Worm (Caenorhabditis elegans) whole organism, young adult: ENCODE measurements around the gene tmem-218.

Experiments
- B0035.1 ChIP-seq: sonication (generic microtip); optimal IDR thresholded peaks from 2 replicates; lab custom pipeline; 2016; ENCODE audit warnings: missing genetic modification characterization, mild to moderate bottlenecking, missing compliant biosample characterization, missing genotype, missing genetic modification reagents
- B0336.3 ChIP-seq: fragments of 200-800 bp; sonication (Bioruptor generic); IDR thresholded peaks from 2 replicates; pipeline ENCODE4 v1.3.6; 2022; ENCODE audit warnings: missing genetic modification characterization, missing compliant biosample characterization
- C17E4.6 ChIP-seq: fragments of 200-800 bp; sonication (Bioruptor generic); IDR thresholded peaks from 2 replicates; pipeline ENCODE4 v1.3.6; 2022; ENCODE audit warnings: missing genetic modification reagents, missing genetic modification characterization, missing compliant biosample characterization
- D2030.7 ChIP-seq: fragments of 200-800 bp; sonication (Bioruptor generic); IDR thresholded peaks from 2 replicates; pipeline ENCODE4 v1.3.6; 2022; ENCODE audit warnings: missing genetic modification reagents, missing genetic modification characterization, missing compliant biosample characterization
- F10E7.11 ChIP-seq: sonication (generic microtip); optimal IDR thresholded peaks from 2 replicates; lab custom pipeline; 2017; ENCODE audit warnings: mild to moderate bottlenecking, missing genetic modification characterization, moderate library complexity, missing compliant biosample characterization
- F39B2.1 ChIP-seq: fragments of 200-800 bp; sonication (Bioruptor generic); IDR thresholded peaks from 2 replicates; pipeline ENCODE4 v1.3.6; 2022; ENCODE audit warnings: missing genetic modification reagents, missing genetic modification characterization, missing compliant biosample characterization
- F52B5.7 ChIP-seq: sonication (generic microtip); optimal IDR thresholded peaks from 2 replicates; lab custom pipeline; 2016; ENCODE audit warnings: mild to moderate bottlenecking, missing genetic modification characterization, missing compliant biosample characterization
- F55B11.4 ChIP-seq: sonication (generic microtip); optimal IDR thresholded peaks from 2 replicates; lab custom pipeline; 2016; ENCODE audit warnings: missing compliant biosample characterization, missing genetic modification characterization, borderline replicate concordance; ENCODE audit not compliant: insufficient read depth
- K11D2.4 ChIP-seq: fragments of 200-800 bp; sonication (Bioruptor generic); IDR thresholded peaks from 2 replicates; pipeline ENCODE4 v1.3.6; 2022; ENCODE audit warnings: missing genetic modification reagents, missing genetic modification characterization, missing compliant biosample characterization
- T07F8.4 ChIP-seq: sonication (generic microtip); optimal IDR thresholded peaks from 2 replicates; lab custom pipeline; 2016; ENCODE audit warnings: mild to moderate bottlenecking, missing genetic modification characterization, moderate library complexity, missing compliant biosample characterization
- Y79H2A.3 ChIP-seq: fragments of 200-800 bp; sonication (Bioruptor generic); conservative IDR thresholded peaks from 2 replicates; pipeline ENCODE4 v1.3.6; 2022; ENCODE audit warnings: missing genetic modification reagents, missing genetic modification characterization, missing compliant biosample characterization
- ZK185.1 ChIP-seq: sonication (generic microtip); optimal IDR thresholded peaks from 2 replicates; lab custom pipeline; 2016; ENCODE audit warnings: mild to moderate bottlenecking, missing genetic modification characterization, missing compliant biosample characterization; ENCODE audit not compliant: poor library complexity, severe bottlenecking
- ama-1 ChIP-seq, 3 experiments: fragments of 150-350 bp in 1 of 3; sonication (generic microtip) in 2 of 3; optimal IDR thresholded peaks; 2 replicates each; lab custom pipeline; 2014 to 2018; ENCODE audit warnings: missing biosample characterization in 2 of 3, missing genetic modification characterization in 2 of 3, missing genetic modification reagents in 2 of 3
- attf-6 ChIP-seq: fragments of 200-800 bp; sonication (Bioruptor generic); IDR thresholded peaks from 2 replicates; pipeline ENCODE4 v1.3.6; 2022; ENCODE audit warnings: missing genetic modification reagents, missing genetic modification characterization, missing compliant biosample characterization
- ccch-3 ChIP-seq: fragments of 200-800 bp; sonication (Bioruptor generic); optimal IDR thresholded peaks from 2 replicates; lab custom pipeline; 2018; ENCODE audit warnings: mild to moderate bottlenecking, missing genetic modification characterization, missing compliant biosample characterization
- cebp-1 ChIP-seq, 2 experiments: fragments of 200-800 bp in 1 of 2; sonication (Bioruptor generic) in 1 of 2; sonication (generic microtip) in 1 of 2; IDR thresholded peaks in 1 of 2; optimal IDR thresholded peaks in 1 of 2; 2 replicates each; pipeline versions ENCODE4 v1.3.6 to Lab custom; 2017 to 2022; ENCODE audit warnings: missing compliant biosample characterization in 2 of 2, missing genetic modification characterization in 2 of 2, mild to moderate bottlenecking in 1 of 2, missing genetic modification reagents in 1 of 2, moderate library complexity in 1 of 2
- ceh-100 ChIP-seq: fragments of 200-800 bp; sonication (Bioruptor generic); IDR thresholded peaks from 2 replicates; pipeline ENCODE4 v1.3.6; 2022; ENCODE audit warnings: missing genetic modification reagents, missing genetic modification characterization, missing compliant biosample characterization
- ceh-27 ChIP-seq: fragments of 200-800 bp; sonication (Bioruptor generic); optimal IDR thresholded peaks from 2 replicates; lab custom pipeline; 2018; ENCODE audit warnings: mild to moderate bottlenecking, missing genetic modification characterization, moderate library complexity, missing compliant biosample characterization
- ceh-79 ChIP-seq: sonication (generic microtip); optimal IDR thresholded peaks from 2 replicates; lab custom pipeline; 2017; ENCODE audit warnings: mild to moderate bottlenecking, missing genetic modification characterization, missing compliant biosample characterization
- die-1 ChIP-seq: sonication (generic microtip); optimal IDR thresholded peaks from 2 replicates; lab custom pipeline; 2016; ENCODE audit warnings: missing genotype, mild to moderate bottlenecking, missing genetic modification characterization, missing compliant biosample characterization
- dpl-1 ChIP-seq: fragments of 150-350 bp; optimal IDR thresholded peaks from 2 replicates; lab custom pipeline; 2014; ENCODE audit warnings: missing biosample characterization, missing genetic modification reagents, missing genetic modification characterization
- ets-4 ChIP-seq: fragments of 200-800 bp; sonication (Bioruptor generic); optimal IDR thresholded peaks from 2 replicates; lab custom pipeline; 2018; ENCODE audit warnings: mild to moderate bottlenecking, missing genetic modification characterization, missing compliant biosample characterization
- hlh-26 ChIP-seq: fragments of 200-800 bp; sonication (Bioruptor generic); conservative IDR thresholded peaks from 2 replicates; pipeline ENCODE4 v1.3.6; 2022; ENCODE audit warnings: missing genetic modification reagents, missing genetic modification characterization, missing compliant biosample characterization
- let-526 ChIP-seq: fragments of 200-800 bp; sonication (Bioruptor generic); IDR thresholded peaks from 2 replicates; pipeline ENCODE4 v1.3.6; 2022; ENCODE audit warnings: missing genetic modification reagents, missing genetic modification characterization, missing compliant biosample characterization
- lsl-1 ChIP-seq: fragments of 200-800 bp; sonication (Bioruptor generic); optimal IDR thresholded peaks from 2 replicates; lab custom pipeline; 2018; ENCODE audit warnings: mild to moderate bottlenecking, missing genetic modification characterization, moderate library complexity, missing compliant biosample characterization
- madf-6 ChIP-seq: fragments of 200-800 bp; sonication (Bioruptor generic); IDR thresholded peaks from 2 replicates; pipeline ENCODE4 v1.3.6; 2022; ENCODE audit warnings: missing genetic modification reagents, missing genetic modification characterization, missing compliant biosample characterization
- madf-8 ChIP-seq: fragments of 200-800 bp; sonication (Bioruptor generic); conservative IDR thresholded peaks from 2 replicates; pipeline ENCODE4 v1.3.6; 2022; ENCODE audit warnings: missing genetic modification reagents, missing genetic modification characterization, missing compliant biosample characterization
- mel-28 ChIP-seq: sonication (generic microtip); optimal IDR thresholded peaks from 2 replicates; lab custom pipeline; 2016; ENCODE audit warnings: borderline replicate concordance, mild to moderate bottlenecking, missing genetic modification characterization, missing compliant biosample characterization
- nfya-1 ChIP-seq: sonication (generic microtip); optimal IDR thresholded peaks from 2 replicates; lab custom pipeline; 2017; ENCODE audit warnings: antibody characterized with exemption, missing compliant biosample characterization, missing genetic modification characterization, borderline replicate concordance; ENCODE audit not compliant: insufficient read depth
- nfyb-1 ChIP-seq: fragments of 200-800 bp; sonication (Bioruptor generic); IDR thresholded peaks from 2 replicates; pipeline ENCODE4 v1.3.6; 2022; ENCODE audit warnings: missing genetic modification reagents, missing genetic modification characterization, missing compliant biosample characterization
- nhr-27 ChIP-seq: fragments of 200-800 bp; sonication (Bioruptor generic); optimal IDR thresholded peaks from 2 replicates; lab custom pipeline; 2018; ENCODE audit warnings: mild to moderate bottlenecking, missing genetic modification characterization, moderate library complexity, missing compliant biosample characterization
- nhr-90 ChIP-seq: sonication (generic microtip); optimal IDR thresholded peaks from 2 replicates; lab custom pipeline; 2016; ENCODE audit warnings: missing genotype, mild to moderate bottlenecking, missing genetic modification characterization, missing compliant biosample characterization
- pha-4 ChIP-seq: fragments of 150-350 bp; sonication (generic microtip); optimal IDR thresholded peaks from 2 replicates; lab custom pipeline; 2014; ENCODE audit warnings: missing biosample characterization, missing genetic modification reagents, missing genetic modification characterization
- rec-8 ChIP-seq, 2 experiments: sonication (generic microtip); optimal IDR thresholded peaks; 2 replicates each; lab custom pipeline; 2016; ENCODE audit warnings: mild to moderate bottlenecking in 2 of 2, missing genetic modification characterization in 2 of 2, missing genetic modification reagents in 2 of 2, missing genotype in 2 of 2, missing biosample characterization in 1 of 2, missing compliant biosample characterization in 1 of 2, moderate library complexity in 1 of 2
- repo-1 ChIP-seq: sonication (generic microtip); optimal IDR thresholded peaks from 2 replicates; lab custom pipeline; 2017; ENCODE audit warnings: mild to moderate bottlenecking, missing genetic modification characterization, missing compliant biosample characterization
- rpc-1 ChIP-seq, 2 experiments: fragments of 150-350 bp in 1 of 2; sonication (generic microtip) in 1 of 2; optimal IDR thresholded peaks; 2 replicates each; lab custom pipeline; 2014 to 2018; ENCODE audit warnings: missing biosample characterization in 1 of 2, missing genetic modification characterization in 1 of 2, missing genetic modification reagents in 1 of 2, missing genotype in 1 of 2
- snpc-3.4 ChIP-seq: sonication (generic microtip); optimal IDR thresholded peaks from 2 replicates; lab custom pipeline; 2017; ENCODE audit warnings: missing genetic modification characterization, mild to moderate bottlenecking, missing compliant biosample characterization, antibody characterized with exemption, moderate library complexity, missing genotype, missing genetic modification reagents
- snpc-4 ChIP-seq, 5 experiments: fragments of 150-350 bp in 1 of 5; sonication (generic microtip) in 4 of 5; optimal IDR thresholded peaks; 2 replicates each; lab custom pipeline; 2014 to 2018; ENCODE audit warnings: missing genetic modification characterization in 5 of 5, missing biosample characterization in 3 of 5, antibody characterized with exemption in 2 of 5, mild to moderate bottlenecking in 2 of 5, missing compliant biosample characterization in 2 of 5, missing genotype in 2 of 5, moderate library complexity in 2 of 5, missing genetic modification reagents in 1 of 5
- somi-1 ChIP-seq: fragments of 200-800 bp; sonication (Bioruptor generic); optimal IDR thresholded peaks from 2 replicates; lab custom pipeline; 2018; ENCODE audit warnings: mild to moderate bottlenecking, missing genetic modification characterization, missing compliant biosample characterization
- sptf-2 ChIP-seq: fragments of 200-800 bp; sonication (Bioruptor generic); optimal IDR thresholded peaks from 2 replicates; lab custom pipeline; 2018; ENCODE audit warnings: mild to moderate bottlenecking, missing genetic modification characterization, missing compliant biosample characterization
- tbp1 ChIP-seq: fragments of 200-800 bp; sonication (Bioruptor generic); optimal IDR thresholded peaks from 2 replicates; lab custom pipeline; 2018; ENCODE audit warnings: mild to moderate bottlenecking, missing genetic modification characterization, missing compliant biosample characterization
- tlf-1 ChIP-seq: fragments of 200-800 bp; sonication (Bioruptor generic); optimal IDR thresholded peaks from 2 replicates; lab custom pipeline; 2018; ENCODE audit warnings: mild to moderate bottlenecking, missing genetic modification characterization, missing compliant biosample characterization
- unc-130 ChIP-seq: sonication (generic microtip); optimal IDR thresholded peaks from 2 replicates; lab custom pipeline; 2016; ENCODE audit warnings: missing genetic modification reagents, missing genetic modification characterization, missing compliant biosample characterization
- xnd-1 ChIP-seq: sonication (generic microtip); optimal IDR thresholded peaks from 2 replicates; lab custom pipeline; 2016; ENCODE audit warnings: missing genotype, missing genetic modification reagents, missing genetic modification characterization, missing compliant biosample characterization
- ztf-22 ChIP-seq: fragments of 200-800 bp; sonication (Bioruptor generic); optimal IDR thresholded peaks from 2 replicates; lab custom pipeline; 2018; ENCODE audit warnings: mild to moderate bottlenecking, missing genetic modification characterization, moderate library complexity, missing compliant biosample characterization
- ztf-25 ChIP-seq: fragments of 200-800 bp; sonication (Bioruptor generic); IDR thresholded peaks from 2 replicates; pipeline ENCODE4 v1.3.6; 2022; ENCODE audit warnings: missing genetic modification reagents, missing genetic modification characterization, missing compliant biosample characterization

The tmem-218 gene

DNA sequence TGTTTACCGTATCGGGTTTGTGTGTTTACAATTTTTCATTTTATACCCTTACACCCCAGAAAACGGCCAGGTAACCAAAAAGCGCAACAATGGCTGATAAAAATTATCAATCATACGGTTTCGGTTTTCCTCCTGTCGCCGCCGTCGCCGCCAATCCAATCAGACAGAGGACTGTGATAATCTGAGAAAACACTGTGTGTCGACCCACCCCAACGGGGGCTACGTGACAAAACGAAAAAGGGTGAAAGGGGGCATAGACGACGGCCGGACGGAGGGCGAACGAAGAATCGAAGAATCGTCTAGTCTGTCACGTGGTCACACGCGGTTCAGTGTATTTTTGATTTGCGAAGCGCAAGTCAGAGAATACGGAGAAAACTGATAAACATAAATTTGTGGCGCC lies 18.6 kb upstream of the tmem-218 start:
- TF ChIP-seq unc-130: no peak
- no peak for TF ChIP-seq pha-4 (tag; lab: Kevin White, UChicago)
- TF ChIP-seq attf-6 (GFP tag; lab: Robert Waterston, UW): no peak
- no peak for TF ChIP-seq lsl-1 (GFP tag; lab: Kevin White, UChicago)
- TF ChIP-seq B0336.3 (GFP tag; lab: Robert Waterston, UW): peak; percentile 78
- no peak for TF ChIP-seq rpc-1 (optimal IDR thresholded peaks at IDR 0.05; lab: Kevin White, UChicago)
- no peak for TF ChIP-seq rpc-1 (tag; optimal IDR thresholded peaks at IDR 0.05; lab: Kevin White, UChicago)
- TF ChIP-seq Y79H2A.3 (GFP tag; lab: Robert Waterston, UW): no peak
- TF ChIP-seq ceh-79 (tag; lab: Kevin White, UChicago): no peak
- TF ChIP-seq F10E7.11 (tag; lab: Kevin White, UChicago): no peak
- no peak for TF ChIP-seq ets-4 (GFP tag; lab: Kevin White, UChicago)
- no peak for TF ChIP-seq snpc-3.4 (tag; lab: Kevin White, UChicago)
- TF ChIP-seq nhr-27: no peak
- peak; percentile 77 for TF ChIP-seq nfyb-1 (GFP tag; lab: Robert Waterston, UW)
- no peak for TF ChIP-seq ccch-3 (GFP tag; lab: Kevin White, UChicago)
- no peak for TF ChIP-seq die-1 (tag; lab: Kevin White, UChicago)
- TF ChIP-seq F39B2.1 (GFP tag; lab: Robert Waterston, UW): no peak
- TF ChIP-seq somi-1 (GFP tag; lab: Kevin White, UChicago): peak; percentile 74
- TF ChIP-seq ceh-27 (GFP tag; lab: Kevin White, UChicago): peak; percentile 61
- no peak for TF ChIP-seq snpc-4 (GFP tag; optimal IDR thresholded peaks at IDR 0.05; lab: Kevin White, UChicago)
- peak in 1 of 4 experiments; percentile 29 for TF ChIP-seq snpc-4 (tag; optimal IDR thresholded peaks at IDR 0.05; lab: Kevin White, UChicago)
- TF ChIP-seq nhr-90 (tag; lab: Kevin White, UChicago): no peak
- no peak for TF ChIP-seq let-526
- no peak for TF ChIP-seq C17E4.6 (GFP tag; lab: Robert Waterston, UW)
- TF ChIP-seq T07F8.4: no peak
- peak; percentile 14 for TF ChIP-seq tbp1 (GFP tag; lab: Kevin White, UChicago)
- no peak for TF ChIP-seq madf-8 (GFP tag; lab: Robert Waterston, UW)
- no peak for TF ChIP-seq mel-28 (tag; lab: Kevin White, UChicago)
- no peak for TF ChIP-seq B0035.1 (tag; lab: Kevin White, UChicago)
- no peak for TF ChIP-seq D2030.7 (GFP tag; lab: Robert Waterston, UW)
- no peak for TF ChIP-seq F55B11.4 (tag; lab: Kevin White, UChicago)
- TF ChIP-seq K11D2.4 (GFP tag; lab: Robert Waterston, UW): 0 out of 2 replicates have a peak, but pooled peaks have one; percentile 30
- no peak for TF ChIP-seq madf-6 (GFP tag; lab: Robert Waterston, UW)
- no peak for TF ChIP-seq ceh-100 (GFP tag; lab: Robert Waterston, UW)
- no peak for TF ChIP-seq nfya-1
- TF ChIP-seq ZK185.1: no peak
- no peak for TF ChIP-seq repo-1 (tag; lab: Kevin White, UChicago)
- no peak for TF ChIP-seq ztf-25 (GFP tag; lab: Robert Waterston, UW)
- TF ChIP-seq ztf-22 (GFP tag; lab: Kevin White, UChicago): peak; percentile 51
- TF ChIP-seq dpl-1: no peak
- peak; percentile 7 for TF ChIP-seq sptf-2
- no peak for TF ChIP-seq ama-1 (optimal IDR thresholded peaks at IDR 0.05; lab: Kevin White, UChicago)
- TF ChIP-seq ama-1 (GFP tag; optimal IDR thresholded peaks at IDR 0.05; lab: Kevin White, UChicago): no peak
- no peak for TF ChIP-seq cebp-1 (GFP tag; IDR thresholded peaks at IDR 0.05; lab: Robert Waterston, UW)
- TF ChIP-seq cebp-1 (tag; optimal IDR thresholded peaks at IDR 0.05; lab: Kevin White, UChicago): peak; percentile 61
- no peak for TF ChIP-seq hlh-26 (GFP tag; lab: Robert Waterston, UW)
- TF ChIP-seq rec-8 (tag; optimal IDR thresholded peaks at IDR 0.05; lab: Kevin White, UChicago): no peak
- no peak for TF ChIP-seq tlf-1 (GFP tag; lab: Kevin White, UChicago)
- TF ChIP-seq xnd-1 (tag; lab: Kevin White, UChicago): no peak
- TF ChIP-seq F52B5.7: no peak
